Worm (Caenorhabditis elegans): ENCODE measurements around the gene T06E4.21.

The T06E4.21 gene

ce11 chrV:9651294-9651693 lies at the start of gene T06E4.21:
TSS of gene T06E4.21 (plus strand) at chrV:9651594.
- TF ChIP-seq zip-4 (GFP tag; optimal IDR thresholded peaks at IDR 0.05) = no peak
- no peak for TF ChIP-seq nhr-12 (tag; optimal IDR thresholded peaks at IDR 0.05)
- no peak for TF ChIP-seq fkh-4 (tag; optimal IDR thresholded peaks at IDR 0.05; ENCODE audit: borderline replicate concordance)
- no peak for TF ChIP-seq aha-1 (tag; optimal IDR thresholded peaks at IDR 0.05)
- no peak for TF ChIP-seq nhr-237 (tag; optimal IDR thresholded peaks at IDR 0.05)
- TF ChIP-seq fos-1 (tag; optimal IDR thresholded peaks at IDR 0.05) = no peak
- no peak for TF ChIP-seq egl-13 (tag; optimal IDR thresholded peaks at IDR 0.05)
- TF ChIP-seq grh-1 (GFP tag; IDR thresholded peaks at IDR 0.05) = no peak
- TF ChIP-seq lin-39 (tag; optimal IDR thresholded peaks at IDR 0.05) = no peak
- TF ChIP-seq sup-37 (GFP tag; optimal IDR thresholded peaks at IDR 0.05) = no peak
- TF ChIP-seq unc-62 (GFP tag; optimal IDR thresholded peaks at IDR 0.05) = no peak
- TF ChIP-seq hlh-4 (tag; optimal IDR thresholded peaks at IDR 0.05) = no peak
- TF ChIP-seq snpc-4 (tag; optimal IDR thresholded peaks at IDR 0.05) = no peak
- no peak for TF ChIP-seq swsn-7 (tag; optimal IDR thresholded peaks at IDR 0.05)
- no peak for TF ChIP-seq fkh-10 (GFP tag; optimal IDR thresholded peaks at IDR 0.05)
- no peak for TF ChIP-seq xbp-1 (tag; optimal IDR thresholded peaks at IDR 0.05)
- no peak for TF ChIP-seq nhr-11 (tag; optimal IDR thresholded peaks at IDR 0.05)
- TF ChIP-seq pag-3 (tag; optimal IDR thresholded peaks at IDR 0.05; ENCODE audit: borderline replicate concordance, insufficient read depth) = no peak

- no peak for TF ChIP-seq snpc-4 (tag; optimal IDR thresholded peaks at IDR 0.05)
- TF ChIP-seq dsc-1 (tag; optimal IDR thresholded peaks at IDR 0.05) = no peak
- TF ChIP-seq lin-13 (GFP tag; optimal IDR thresholded peaks at IDR 0.05) = no peak
- no peak for TF ChIP-seq ceh-88 (GFP tag; IDR thresholded peaks at IDR 0.05)
- TF ChIP-seq zag-1 (tag; optimal IDR thresholded peaks at IDR 0.05) = no peak
- TF ChIP-seq mep-1 (tag; optimal IDR thresholded peaks at IDR 0.05) = no peak
- no peak for TF ChIP-seq hpl-2 (GFP tag; optimal IDR thresholded peaks at IDR 0.05)
- no peak for TF ChIP-seq efl-3 (GFP tag; optimal IDR thresholded peaks at IDR 0.05)
- no peak for TF ChIP-seq unc-62 (GFP tag; optimal IDR thresholded peaks at IDR 0.05)
- TF ChIP-seq lin-35 (GFP tag; optimal IDR thresholded peaks at IDR 0.05) = no peak
- no peak for TF ChIP-seq nhr-71 (tag; optimal IDR thresholded peaks at IDR 0.05)
- no peak for TF ChIP-seq nhr-76 (tag; optimal IDR thresholded peaks at IDR 0.05)
- no peak for TF ChIP-seq zip-4 (GFP tag; optimal IDR thresholded peaks at IDR 0.05)
- TF ChIP-seq aha-1 (tag; optimal IDR thresholded peaks at IDR 0.05) = no peak
- TF ChIP-seq nhr-11 (tag; optimal IDR thresholded peaks at IDR 0.05) = no peak
- no peak for TF ChIP-seq elt-2 (tag; optimal IDR thresholded peaks at IDR 0.05)
- no peak for TF ChIP-seq fos-1 (tag; optimal IDR thresholded peaks at IDR 0.05)
- TF ChIP-seq nhr-84 (tag; optimal IDR thresholded peaks at IDR 0.05) = no peak
- TF ChIP-seq mdl-1 (tag; optimal IDR thresholded peaks at IDR 0.05) = no peak
These were observed 43.1 kb upstream of the T06E4.21 start, which contains the start of gene dop-2 for ce11 chrV:9608256-9608655. TSS of gene dop-2 (plus strand) at chrV:9608556.

DNA sequence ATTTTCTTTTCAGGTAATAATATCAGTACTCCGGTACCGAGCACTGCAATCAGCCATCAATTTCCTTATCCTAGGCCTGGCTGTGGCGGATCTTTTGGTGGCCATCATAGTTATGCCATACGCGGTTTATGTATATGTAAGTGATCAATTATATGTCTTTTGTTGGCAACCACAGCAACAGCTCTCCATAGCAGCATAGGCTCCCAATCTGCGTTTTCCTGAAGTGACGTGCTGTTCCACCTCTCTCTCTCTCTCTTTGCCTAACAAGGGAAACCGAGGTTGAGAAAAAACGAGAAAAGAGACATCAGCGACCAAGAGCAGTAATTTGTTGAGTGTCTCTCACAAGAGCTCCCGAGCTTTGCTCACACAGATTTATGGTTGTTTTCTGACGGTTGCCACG lies 42.2 kb upstream of the T06E4.21 start:
- TF ChIP-seq dpl-1 (GFP tag; optimal IDR thresholded peaks at IDR 0.05) (no peak), nhr-20 (tag; optimal IDR thresholded peaks at IDR 0.05) (no peak), C16A3.4 (tag; optimal IDR thresholded peaks at IDR 0.05) (no peak), ceh-88 (GFP tag; IDR thresholded peaks at IDR 0.05) (no peak)

ce11 chrV:9615725-9616124 lies 35.7 kb upstream of the T06E4.21 start, which contains the start of gene pqn-63:
TSS of gene pqn-63 (plus strand) at chrV:9616031.
- TF ChIP-seq skn-1 (tag; optimal IDR thresholded peaks at IDR 0.05) (no peak), unc-98 (GFP tag; IDR thresholded peaks at IDR 0.05) (no peak), fkh-4 (tag; optimal IDR thresholded peaks at IDR 0.05; ENCODE audit: borderline replicate concordance) (no peak), efl-1 (optimal IDR thresholded peaks at IDR 0.05) (no peak), efl-1 (GFP tag; optimal IDR thresholded peaks at IDR 0.05 in 1 of 2) (peak in 1 of 2 experiments; percentile 14), snu-23 (GFP tag; optimal IDR thresholded peaks at IDR 0.05) (no peak), nhr-12 (tag; optimal IDR thresholded peaks at IDR 0.05) (no peak), nhr-90 (tag; optimal IDR thresholded peaks at IDR 0.05; ENCODE audit: poor library complexity) (no peak), unc-30 (tag; optimal IDR thresholded peaks at IDR 0.05) (no peak)
